Fruit fly (Drosophila melanogaster) whole organism, embryonic: ENCODE measurements around the gene CG31204.
A peak's percentile ranks its signal among the peaks of the same experiment; 100 is the strongest.

Experiments
- Ada2b ChIP-seq: fragments of 200-800 bp; sonication (Bioruptor generic); IDR thresholded peaks from 2 replicates; pipeline ENCODE4 v1.3.6; 2022; ENCODE audit warnings: missing biosample characterization, missing genetic modification characterization
- Adf1 ChIP-seq: fragments of 200-800 bp; sonication (Bioruptor generic); IDR thresholded peaks from 2 replicates; pipeline ENCODE4 v1.3.6; 2022; ENCODE audit warnings: missing biosample characterization, missing genetic modification characterization
- Aef1 ChIP-seq: fragments of 200-800 bp; sonication (Bioruptor generic); IDR thresholded peaks from 3 replicates; pipeline ENCODE4 v1.3.6; 2022; ENCODE audit warnings: missing biosample characterization, missing genetic modification characterization
- Atf6 ChIP-seq: fragments of 200-800 bp; sonication (Bioruptor generic); IDR thresholded peaks from 2 replicates; pipeline ENCODE4 v1.3.6; 2022; ENCODE audit warnings: missing biosample characterization, missing genetic modification characterization
- CG11247 ChIP-seq: fragments of 200-800 bp; sonication (Bioruptor generic); IDR thresholded peaks from 2 replicates; pipeline ENCODE4 v1.3.6; 2022; ENCODE audit warnings: missing biosample characterization, missing genetic modification characterization
- CG11723 ChIP-seq: fragments of 200-800 bp; sonication (Bioruptor generic); optimal IDR thresholded peaks from 2 replicates; lab custom pipeline; 2017; ENCODE audit warnings: missing biosample characterization, mild to moderate bottlenecking, missing genetic modification characterization
- CG12071 ChIP-seq: fragments of 200-800 bp; sonication (Bioruptor generic); optimal IDR thresholded peaks from 3 replicates; lab custom pipeline; 2018; ENCODE audit warnings: missing biosample characterization, mild to moderate bottlenecking, missing genetic modification characterization
- CG12104 ChIP-seq: fragments of 200-800 bp; sonication (Bioruptor generic); optimal IDR thresholded peaks from 3 replicates; lab custom pipeline; 2016; ENCODE audit warnings: missing biosample characterization, missing genetic modification characterization
- CG12155 ChIP-seq: fragments of 200-800 bp; sonication (Bioruptor generic); optimal IDR thresholded peaks from 3 replicates; lab custom pipeline; 2016; ENCODE audit warnings: missing biosample characterization, missing genetic modification characterization
- CG12236 ChIP-seq: fragments of 200-800 bp; sonication (Bioruptor generic); optimal IDR thresholded peaks from 2 replicates; lab custom pipeline; 2016; ENCODE audit warnings: missing biosample characterization, missing genetic modification characterization
- CG13296 ChIP-seq: fragments of 200-800 bp; sonication (Bioruptor generic); optimal IDR thresholded peaks from 3 replicates; lab custom pipeline; 2018; ENCODE audit warnings: missing biosample characterization, mild to moderate bottlenecking, missing genetic modification characterization
- CG15269 ChIP-seq: fragments of 200-800 bp; sonication (Bioruptor generic); optimal IDR thresholded peaks from 2 replicates; lab custom pipeline; 2018; ENCODE audit warnings: missing biosample characterization, mild to moderate bottlenecking, missing genetic modification characterization, moderate library complexity
- CG17802 ChIP-seq: fragments of 200-800 bp; sonication (Bioruptor generic); optimal IDR thresholded peaks from 2 replicates; lab custom pipeline; 2018; ENCODE audit warnings: missing biosample characterization, mild to moderate bottlenecking, missing genetic modification characterization, moderate library complexity
- CG17829 ChIP-seq: fragments of 200-800 bp; optimal IDR thresholded peaks from 2 replicates; lab custom pipeline; 2019; ENCODE audit warnings: missing biosample characterization, mild to moderate bottlenecking, missing genetic modification characterization, moderate library complexity
- CG2199 ChIP-seq: fragments of 200-800 bp; sonication (Bioruptor generic); IDR thresholded peaks from 3 replicates; pipeline ENCODE4 v1.3.6; 2022; ENCODE audit warnings: missing biosample characterization, missing genetic modification characterization
- CG5245 ChIP-seq: fragments of 200-800 bp; sonication (Bioruptor generic); optimal IDR thresholded peaks from 3 replicates; lab custom pipeline; 2016; ENCODE audit warnings: missing biosample characterization, missing genetic modification characterization
- CG9727 ChIP-seq: fragments of 200-800 bp; sonication (Bioruptor generic); optimal IDR thresholded peaks from 3 replicates; lab custom pipeline; 2017; ENCODE audit warnings: missing biosample characterization, mild to moderate bottlenecking, missing genetic modification characterization
- CTCF ChIP-seq: fragments of 200-800 bp; sonication (Bioruptor generic); optimal IDR thresholded peaks from 2 replicates; lab custom pipeline; 2017; ENCODE audit warnings: missing biosample characterization, mild to moderate bottlenecking, missing genetic modification characterization, moderate library complexity
- Dek ChIP-seq: fragments of 200-800 bp; sonication (Bioruptor generic); optimal IDR thresholded peaks from 3 replicates; lab custom pipeline; 2019; ENCODE audit warnings: missing biosample characterization, mild to moderate bottlenecking, missing genetic modification characterization, moderate library complexity
- Hr78 ChIP-seq, 2 experiments: fragments of 200-800 bp in 1 of 2; fragments of >200 bp in 1 of 2; sonication (Bioruptor generic) in 1 of 2; optimal IDR thresholded peaks; 2 replicates each; lab custom pipeline; 2017 to 2019; ENCODE audit warnings: missing biosample characterization in 2 of 2, missing genetic modification characterization in 2 of 2, mild to moderate bottlenecking in 1 of 2, moderate library complexity in 1 of 2
- Med ChIP-seq: fragments of 200-800 bp; sonication (Bioruptor generic); peaks from one replicate; lab custom pipeline; 2016; ENCODE audit warnings: missing biosample characterization, missing genetic modification characterization, mild to moderate bottlenecking, inconsistent platforms, moderate library complexity
- NC2α ChIP-seq: fragments of 200-800 bp; sonication (Bioruptor generic); optimal IDR thresholded peaks from 2 replicates; lab custom pipeline; 2016; ENCODE audit warnings: missing biosample characterization, missing genetic modification characterization
- Pdp1 ChIP-seq, 2 experiments: fragments of 200-800 bp; sonication (Bioruptor generic); optimal IDR thresholded peaks; 3 replicates each; lab custom pipeline; 2016; ENCODE audit warnings: missing biosample characterization in 2 of 2, missing genetic modification characterization in 2 of 2, mild to moderate bottlenecking in 1 of 2, moderate library complexity in 1 of 2
- Stat92E ChIP-seq, 3 experiments: fragments of >200 bp in 2 of 3; fragments of 200-800 bp in 1 of 3; sonication (Bioruptor generic) in 1 of 3; optimal IDR thresholded peaks; 2 replicates each; lab custom pipeline; 2017 to 2019; ENCODE audit warnings: missing biosample characterization in 3 of 3, missing genetic modification characterization in 3 of 3, mild to moderate bottlenecking in 1 of 3, moderate library complexity in 1 of 3
- Taf1 ChIP-seq: fragments of 200-800 bp; sonication (Bioruptor generic); IDR thresholded peaks from 2 replicates; pipeline ENCODE4 v1.3.6; 2022; ENCODE audit warnings: missing biosample characterization, missing genetic modification characterization
- abd-A ChIP-seq: fragments of 200-800 bp; sonication (Bioruptor generic); optimal IDR thresholded peaks from 3 replicates; lab custom pipeline; 2019; ENCODE audit warnings: missing biosample characterization, mild to moderate bottlenecking, missing genetic modification characterization, moderate library complexity
- aop ChIP-seq: fragments of 200-800 bp; sonication (Bioruptor generic); IDR thresholded peaks from 2 replicates; pipeline ENCODE4 v1.3.6; 2022; ENCODE audit warnings: missing biosample characterization, missing genetic modification characterization
- ara ChIP-seq: fragments of 200-800 bp; sonication (Bioruptor generic); IDR thresholded peaks from 2 replicates; pipeline ENCODE4 v1.3.6; 2022; ENCODE audit warnings: missing biosample characterization, missing genetic modification characterization
- chinmo ChIP-seq: fragments of 200-800 bp; sonication (Bioruptor generic); IDR thresholded peaks from 4 replicates; pipeline ENCODE4 v1.3.6; 2022; ENCODE audit warnings: missing biosample characterization, missing genetic modification characterization; ENCODE audit not compliant: partially characterized antibody
- cwo ChIP-seq: fragments of 200-800 bp; sonication (Bioruptor generic); optimal IDR thresholded peaks from 3 replicates; lab custom pipeline; 2017; ENCODE audit warnings: missing biosample characterization, missing genetic modification characterization, mild to moderate bottlenecking, moderate library complexity, missing genetic modification reagents
- dan ChIP-seq: fragments of 200-800 bp; sonication (Bioruptor generic); IDR thresholded peaks from 2 replicates; pipeline ENCODE4 v1.3.6; 2022; ENCODE audit warnings: missing biosample characterization, missing genetic modification characterization
- exex ChIP-seq: fragments of 200-800 bp; sonication (Bioruptor generic); optimal IDR thresholded peaks from 4 replicates; lab custom pipeline; 2018; ENCODE audit warnings: missing biosample characterization, mild to moderate bottlenecking, missing genetic modification characterization, moderate library complexity
- grn ChIP-seq: fragments of 200-800 bp; sonication (Bioruptor generic); optimal IDR thresholded peaks from 3 replicates; lab custom pipeline; 2017; ENCODE audit warnings: missing biosample characterization, missing genetic modification characterization
- hkb ChIP-seq, 2 experiments: fragments of 200-800 bp in 1 of 2; fragments of >200 bp in 1 of 2; sonication (Bioruptor generic) in 1 of 2; IDR thresholded peaks in 1 of 2; optimal IDR thresholded peaks in 1 of 2; 2 replicates each; pipeline versions ENCODE4 v1.3.6 to Lab custom; 2017 to 2022; ENCODE audit warnings: missing biosample characterization in 1 of 2, missing genetic modification characterization in 1 of 2
- maf-S ChIP-seq: fragments of 200-800 bp; sonication (Bioruptor generic); optimal IDR thresholded peaks from 2 replicates; lab custom pipeline; 2016; ENCODE audit warnings: missing biosample characterization, missing genetic modification characterization
- mirr ChIP-seq: fragments of 200-800 bp; sonication (Bioruptor generic); optimal IDR thresholded peaks from 3 replicates; lab custom pipeline; 2018; ENCODE audit warnings: missing biosample characterization, mild to moderate bottlenecking, missing genetic modification characterization
- odd ChIP-seq: fragments of 200-800 bp; sonication (Bioruptor generic); optimal IDR thresholded peaks from 2 replicates; lab custom pipeline; 2017; ENCODE audit warnings: missing biosample characterization, mild to moderate bottlenecking, missing genetic modification characterization
- sisA ChIP-seq: fragments of 200-800 bp; sonication (Bioruptor generic); IDR thresholded peaks from 2 replicates; pipeline ENCODE4 v1.3.6; 2022; ENCODE audit warnings: missing biosample characterization, missing genetic modification characterization
- stwl ChIP-seq: fragments of 200-800 bp; sonication (Bioruptor generic); optimal IDR thresholded peaks from 3 replicates; lab custom pipeline; 2018; ENCODE audit warnings: missing biosample characterization, mild to moderate bottlenecking, missing genetic modification characterization, moderate library complexity
- tio ChIP-seq: fragments of 200-800 bp; sonication (Bioruptor generic); optimal IDR thresholded peaks from 2 replicates; lab custom pipeline; 2017; ENCODE audit warnings: missing biosample characterization, missing genetic modification characterization, inconsistent platforms
- tup ChIP-seq: fragments of 200-800 bp; sonication (Bioruptor generic); optimal IDR thresholded peaks from 2 replicates; lab custom pipeline; 2016; ENCODE audit warnings: missing biosample characterization, mild to moderate bottlenecking, missing genetic modification characterization, moderate library complexity
- twi ChIP-seq: fragments of 200-800 bp; optimal IDR thresholded peaks from 2 replicates; lab custom pipeline; 2019; ENCODE audit warnings: missing biosample characterization, mild to moderate bottlenecking, missing genetic modification characterization, moderate library complexity
- vfl ChIP-seq: fragments of 200-800 bp; sonication (Bioruptor generic); optimal IDR thresholded peaks from 2 replicates; lab custom pipeline; 2016; ENCODE audit warnings: missing biosample characterization, missing genetic modification characterization
- vvl ChIP-seq: fragments of 200-800 bp; sonication (Bioruptor generic); IDR thresholded peaks from 2 replicates; pipeline ENCODE4 v1.3.6; 2022; ENCODE audit warnings: missing biosample characterization, missing genetic modification characterization

CG31204 gene

dm6 chr3R:31409627-31410201, 16.4 kb upstream of the CG31204 start:
- TF ChIP-seq chinmo (GFP tag; lab: Robert Waterston, UW), result 0 out of 4 replicates have a peak, but pooled peaks have one; percentile 40
- no peak for TF ChIP-seq Atf6 (GFP tag; lab: Robert Waterston, UW)

- TF ChIP-seq CG13296 (GFP tag; lab: Kevin White, UChicago) (no peak), dan (no peak), grn (GFP tag; lab: Kevin White, UChicago) (no peak), CG15269 (tag; lab: Kevin White, UChicago) (no peak), Adf1 (GFP tag; lab: Robert Waterston, UW) (0 out of 2 replicates have a peak, but pooled peaks have one; percentile 24), CG17802 (tag; lab: Kevin White, UChicago) (peak; percentile 66), exex (tag; lab: Kevin White, UChicago) (no peak), CG12071 (GFP tag; lab: Kevin White, UChicago) (no peak), Med (GFP tag; lab: Kevin White, UChicago) (peak; percentile 69), hkb (optimal IDR thresholded peaks at IDR 0.05; lab: Kevin White, UChicago) (no peak), hkb (GFP tag; IDR thresholded peaks at IDR 0.05; lab: Robert Waterston, UW) (0 out of 2 replicates have a peak, but pooled peaks have one; percentile 7), CTCF (no peak), CG17829 (peak; percentile 28), abd-A (peak; percentile 44), CG2199 (GFP tag; lab: Robert Waterston, UW) (0 out of 3 replicates have a peak, but pooled peaks have one; percentile 36), Pdp1 (GFP tag; optimal IDR thresholded peaks at IDR 0.05; lab: Kevin White, UChicago) (peak in 1 of 2 experiments; percentile 1), ara (GFP tag; lab: Robert Waterston, UW) (no peak), aop (GFP tag; lab: Robert Waterston, UW) (no peak), vvl (GFP tag; lab: Robert Waterston, UW) (0 out of 2 replicates have a peak, but pooled peaks have one; percentile 12), Ada2b (no peak), Hr78 (GFP tag; optimal IDR thresholded peaks at IDR 0.05; lab: Kevin White, UChicago) (peak in 1 of 2 experiments; percentile 60), twi (tag; lab: Kevin White, UChicago) (peak; percentile 60), CG12104 (GFP tag; lab: Kevin White, UChicago) (no peak), Dek (tag; lab: Kevin White, UChicago) (no peak), mirr (GFP tag; lab: Kevin White, UChicago) (no peak), CG11247 (GFP tag; lab: Robert Waterston, UW) (no peak), sisA (GFP tag; lab: Robert Waterston, UW) (no peak)
Measured at dm6 chr3R:31407026-31407654, 13.8 kb upstream of the CG31204 start.

dm6 chr3R:31405277-31406207, 12.2 kb upstream of the CG31204 start, which contains the start of gene PNPase:
TSS of gene PNPase (minus strand) at chr3R:31405452.
- TF ChIP-seq odd (GFP tag; lab: Kevin White, UChicago) (no peak), Taf1 (GFP tag; lab: Robert Waterston, UW) (no peak), stwl (tag; lab: Kevin White, UChicago) (no peak), maf-S (GFP tag; lab: Kevin White, UChicago) (no peak), Adf1 (GFP tag; lab: Robert Waterston, UW) (no peak), CG9727 (GFP tag; lab: Kevin White, UChicago) (no peak), Stat92E (GFP tag; optimal IDR thresholded peaks at IDR 0.05; lab: Kevin White, UChicago) (peak in 1 of 3 experiments; percentile 39), CG5245 (no peak), CG11723 (GFP tag; lab: Kevin White, UChicago) (no peak), tup (no peak), vfl (GFP tag; lab: Kevin White, UChicago) (no peak), tio (GFP tag; lab: Kevin White, UChicago) (no peak), CG12236 (GFP tag; lab: Kevin White, UChicago) (no peak), CG12155 (GFP tag; lab: Kevin White, UChicago) (no peak), cwo (GFP tag; lab: Kevin White, UChicago) (peak; percentile 22), NC2α (GFP tag; lab: Kevin White, UChicago) (no peak), Aef1 (GFP tag; lab: Robert Waterston, UW) (no peak)
